Worm (Caenorhabditis elegans): ENCODE data around the gene iff-2.

- no peak for TF ChIP-seq unc-62 (GFP tag; optimal IDR thresholded peaks at IDR 0.05)
- TF ChIP-seq nhr-12 (tag; optimal IDR thresholded peaks at IDR 0.05) = no peak
- no peak for TF ChIP-seq pha-4 (tag; optimal IDR thresholded peaks at IDR 0.05)
These were observed 28.1 kb upstream of the iff-2 start for ce11 chrII:8589227-8589626.

All from whole organism, mixed stage, embryonic.